Worm (Caenorhabditis elegans) whole organism, mixed stage, embryonic: ENCODE data around the gene srh-97.

Experiments used
- ceh-83 ChIP-seq: fragments of 200-800 bp; sonication (Bioruptor generic); optimal IDR thresholded peaks from 2 replicates; lab custom pipeline; 2018; ENCODE audit warnings: mild to moderate bottlenecking, missing genetic modification characterization, missing compliant biosample characterization
- elt-3 ChIP-seq: fragments of 150-350 bp; optimal IDR thresholded peaks from 2 replicates; lab custom pipeline; 2014; ENCODE audit warnings: missing biosample characterization, missing genetic modification characterization
- mab-5 ChIP-seq: fragments of 150-350 bp; optimal IDR thresholded peaks from 2 replicates; lab custom pipeline; 2014; ENCODE audit warnings: missing biosample characterization, missing genetic modification characterization
- nhr-237 ChIP-seq: fragments of 150-350 bp; optimal IDR thresholded peaks from 2 replicates; lab custom pipeline; 2014; ENCODE audit warnings: missing biosample characterization, missing genetic modification characterization
- unc-39 ChIP-seq: fragments of 150-350 bp; optimal IDR thresholded peaks from 2 replicates; lab custom pipeline; 2014; ENCODE audit warnings: missing biosample characterization, missing genetic modification characterization
- unc-62 ChIP-seq: fragments of 150-350 bp; optimal IDR thresholded peaks from 2 replicates; lab custom pipeline; 2014; ENCODE audit warnings: missing biosample characterization, missing genetic modification reagents, missing genetic modification characterization

DNA sequence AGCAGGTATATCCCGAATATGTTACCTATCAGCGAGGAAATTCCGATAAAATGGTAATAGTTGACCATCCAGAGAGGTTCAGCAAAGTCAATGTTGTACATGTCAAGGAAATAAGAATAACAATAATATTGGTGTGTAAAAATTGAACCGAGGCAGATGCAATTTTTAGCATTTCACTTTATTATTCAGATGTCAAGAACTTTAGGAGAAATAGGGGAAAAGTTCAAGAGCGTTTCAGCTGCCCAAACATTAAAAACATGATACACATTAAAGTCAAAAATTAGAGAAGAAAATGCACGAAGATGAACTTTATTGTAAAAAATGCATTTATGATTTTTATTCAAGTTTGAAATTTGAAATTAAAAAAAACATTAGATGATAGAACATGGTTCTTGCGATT is 8.6 kb upstream of the srh-97 start, which contains the start of gene sri-69:
- TF ChIP-seq unc-62 (no peak), ceh-83 (GFP tag; lab: Kevin White, UChicago) (no peak), nhr-237 (tag; lab: Kevin White, UChicago) (no peak), elt-3 (tag; lab: Kevin White, UChicago) (no peak), mab-5 (tag; lab: Kevin White, UChicago) (no peak), unc-39 (tag; lab: Kevin White, UChicago) (no peak)
